Worm (Caenorhabditis elegans) whole organism, young adult: Measurements from ENCODE around the gene col-78.
A peak's percentile ranks its signal among the peaks of the same experiment; 100 is the strongest.

Source experiments
- B0019.2 ChIP-seq: fragments of 200-800 bp; sonication (Bioruptor generic); conservative IDR thresholded peaks from 2 replicates; pipeline ENCODE4 v1.3.6; 2022; ENCODE audit warnings: missing genetic modification reagents, missing genetic modification characterization, missing compliant biosample characterization
- F22D6.2 ChIP-seq: sonication (generic microtip); optimal IDR thresholded peaks from 2 replicates; lab custom pipeline; 2016; ENCODE audit warnings: mild to moderate bottlenecking, missing genetic modification characterization, missing compliant biosample characterization
- F57A8.1 ChIP-seq: fragments of 200-800 bp; sonication (Bioruptor generic); optimal IDR thresholded peaks from 2 replicates; lab custom pipeline; 2018; ENCODE audit warnings: mild to moderate bottlenecking, missing genetic modification characterization, moderate library complexity, missing compliant biosample characterization
- K11D2.4 ChIP-seq: fragments of 200-800 bp; sonication (Bioruptor generic); IDR thresholded peaks from 2 replicates; pipeline ENCODE4 v1.3.6; 2022; ENCODE audit warnings: missing genetic modification reagents, missing genetic modification characterization, missing compliant biosample characterization
- akir-1 ChIP-seq: fragments of 200-800 bp; sonication (Bioruptor generic); optimal IDR thresholded peaks from 2 replicates; lab custom pipeline; 2018; ENCODE audit warnings: mild to moderate bottlenecking, missing genetic modification characterization, moderate library complexity, missing compliant biosample characterization
- athp-1 ChIP-seq: sonication (generic microtip); optimal IDR thresholded peaks from 2 replicates; lab custom pipeline; 2017; ENCODE audit warnings: mild to moderate bottlenecking, missing genetic modification characterization, missing compliant biosample characterization
- attf-3 ChIP-seq: fragments of 200-800 bp; sonication (Bioruptor generic); conservative IDR thresholded peaks from 2 replicates; pipeline ENCODE4 v1.3.6; 2022; ENCODE audit warnings: missing genetic modification reagents, missing genetic modification characterization, missing compliant biosample characterization
- attf-5 ChIP-seq: fragments of 200-800 bp; sonication (Bioruptor generic); optimal IDR thresholded peaks from 2 replicates; lab custom pipeline; 2018; ENCODE audit warnings: mild to moderate bottlenecking, missing genetic modification characterization, missing compliant biosample characterization
- cebp-2 ChIP-seq: fragments of 200-800 bp; sonication (Bioruptor generic); IDR thresholded peaks from 2 replicates; pipeline ENCODE4 v1.3.6; 2022; ENCODE audit warnings: missing genetic modification characterization, missing compliant biosample characterization
- ceh-100 ChIP-seq: fragments of 200-800 bp; sonication (Bioruptor generic); IDR thresholded peaks from 2 replicates; pipeline ENCODE4 v1.3.6; 2022; ENCODE audit warnings: missing genetic modification reagents, missing genetic modification characterization, missing compliant biosample characterization
- ceh-27 ChIP-seq: fragments of 200-800 bp; sonication (Bioruptor generic); optimal IDR thresholded peaks from 2 replicates; lab custom pipeline; 2018; ENCODE audit warnings: mild to moderate bottlenecking, missing genetic modification characterization, moderate library complexity, missing compliant biosample characterization
- ceh-40 ChIP-seq: fragments of 200-800 bp; sonication (Bioruptor generic); IDR thresholded peaks from 2 replicates; pipeline ENCODE4 v1.3.6; 2022; ENCODE audit warnings: missing genetic modification characterization, missing compliant biosample characterization
- dpl-1 ChIP-seq: fragments of 150-350 bp; optimal IDR thresholded peaks from 2 replicates; lab custom pipeline; 2014; ENCODE audit warnings: missing biosample characterization, missing genetic modification reagents, missing genetic modification characterization
- egrh-3 ChIP-seq: fragments of 200-800 bp; sonication (Bioruptor generic); IDR thresholded peaks from 2 replicates; pipeline ENCODE4 v1.3.6; 2022; ENCODE audit warnings: missing genetic modification reagents, missing genetic modification characterization, missing compliant biosample characterization
- ekl-4 ChIP-seq: fragments of 200-800 bp; sonication (Bioruptor generic); IDR thresholded peaks from 2 replicates; pipeline ENCODE4 v1.3.6; 2022; ENCODE audit warnings: missing genetic modification reagents, missing genetic modification characterization, missing compliant biosample characterization
- fkh-3 ChIP-seq: sonication (generic microtip); optimal IDR thresholded peaks from 2 replicates; lab custom pipeline; 2016; ENCODE audit warnings: mild to moderate bottlenecking, missing genetic modification characterization, missing compliant biosample characterization
- lin-40 ChIP-seq: sonication (generic microtip); optimal IDR thresholded peaks from 2 replicates; lab custom pipeline; 2016; ENCODE audit warnings: missing genetic modification characterization, mild to moderate bottlenecking, missing compliant biosample characterization, missing genotype, missing genetic modification reagents
- lsl-1 ChIP-seq: fragments of 200-800 bp; sonication (Bioruptor generic); optimal IDR thresholded peaks from 2 replicates; lab custom pipeline; 2018; ENCODE audit warnings: mild to moderate bottlenecking, missing genetic modification characterization, moderate library complexity, missing compliant biosample characterization
- nfya-2 ChIP-seq: fragments of 200-800 bp; sonication (Bioruptor generic); IDR thresholded peaks from 2 replicates; pipeline ENCODE4 v1.3.6; 2022; ENCODE audit warnings: missing genetic modification reagents, missing genetic modification characterization, missing compliant biosample characterization
- nfyb-1 ChIP-seq: fragments of 200-800 bp; sonication (Bioruptor generic); IDR thresholded peaks from 2 replicates; pipeline ENCODE4 v1.3.6; 2022; ENCODE audit warnings: missing genetic modification reagents, missing genetic modification characterization, missing compliant biosample characterization
- nhr-80 ChIP-seq: sonication (generic microtip); optimal IDR thresholded peaks from 2 replicates; lab custom pipeline; 2016; ENCODE audit warnings: missing genetic modification characterization, missing compliant biosample characterization
- nhr-90 ChIP-seq: sonication (generic microtip); optimal IDR thresholded peaks from 2 replicates; lab custom pipeline; 2016; ENCODE audit warnings: missing genotype, mild to moderate bottlenecking, missing genetic modification characterization, missing compliant biosample characterization
- somi-1 ChIP-seq: fragments of 200-800 bp; sonication (Bioruptor generic); optimal IDR thresholded peaks from 2 replicates; lab custom pipeline; 2018; ENCODE audit warnings: mild to moderate bottlenecking, missing genetic modification characterization, missing compliant biosample characterization
- sptf-2 ChIP-seq: fragments of 200-800 bp; sonication (Bioruptor generic); optimal IDR thresholded peaks from 2 replicates; lab custom pipeline; 2018; ENCODE audit warnings: mild to moderate bottlenecking, missing genetic modification characterization, missing compliant biosample characterization
- tbp1 ChIP-seq: fragments of 200-800 bp; sonication (Bioruptor generic); optimal IDR thresholded peaks from 2 replicates; lab custom pipeline; 2018; ENCODE audit warnings: mild to moderate bottlenecking, missing genetic modification characterization, missing compliant biosample characterization
- tlf-1 ChIP-seq: fragments of 200-800 bp; sonication (Bioruptor generic); optimal IDR thresholded peaks from 2 replicates; lab custom pipeline; 2018; ENCODE audit warnings: mild to moderate bottlenecking, missing genetic modification characterization, missing compliant biosample characterization
- unc-62 ChIP-seq: fragments of 150-350 bp; optimal IDR thresholded peaks from 2 replicates; lab custom pipeline; 2014; ENCODE audit warnings: missing biosample characterization, missing genetic modification reagents, missing genetic modification characterization
- xnd-1 ChIP-seq: sonication (generic microtip); optimal IDR thresholded peaks from 2 replicates; lab custom pipeline; 2016; ENCODE audit warnings: missing genotype, missing genetic modification reagents, missing genetic modification characterization, missing compliant biosample characterization
- ztf-22 ChIP-seq: fragments of 200-800 bp; sonication (Bioruptor generic); optimal IDR thresholded peaks from 2 replicates; lab custom pipeline; 2018; ENCODE audit warnings: mild to moderate bottlenecking, missing genetic modification characterization, moderate library complexity, missing compliant biosample characterization

The col-78 gene

DNA sequence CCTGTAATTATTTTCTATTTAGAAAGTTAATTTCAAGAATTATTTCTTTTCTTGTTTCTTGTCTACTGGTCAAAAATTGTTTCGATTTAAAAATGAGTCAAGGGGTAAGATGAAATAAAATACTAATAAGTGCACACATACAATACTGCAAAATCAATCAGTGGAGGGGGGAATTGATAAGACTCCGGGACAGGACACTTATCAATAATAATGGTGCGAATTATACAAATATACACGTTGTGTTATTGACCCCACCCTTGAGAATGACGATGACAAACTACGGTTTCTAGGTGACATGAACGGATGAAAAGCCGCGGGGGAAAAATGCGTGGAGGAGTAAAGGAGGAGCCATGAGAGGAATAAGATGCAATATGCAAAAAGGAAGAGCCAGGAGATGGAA is 28.8 kb downstream of the col-78 start:
- no peak for TF ChIP-seq nfya-2
- TF ChIP-seq nhr-80 (tag; lab: Kevin White, UChicago) = peak; percentile 59

ce11 chrII:9185915-9186314 is 33.6 kb downstream of the col-78 start:
- TF ChIP-seq akir-1 (GFP tag; lab: Kevin White, UChicago) (no peak), tlf-1 (GFP tag; lab: Kevin White, UChicago) (no peak), nhr-90 (tag; lab: Kevin White, UChicago) (no peak), somi-1 (GFP tag; lab: Kevin White, UChicago) (no peak)

DNA sequence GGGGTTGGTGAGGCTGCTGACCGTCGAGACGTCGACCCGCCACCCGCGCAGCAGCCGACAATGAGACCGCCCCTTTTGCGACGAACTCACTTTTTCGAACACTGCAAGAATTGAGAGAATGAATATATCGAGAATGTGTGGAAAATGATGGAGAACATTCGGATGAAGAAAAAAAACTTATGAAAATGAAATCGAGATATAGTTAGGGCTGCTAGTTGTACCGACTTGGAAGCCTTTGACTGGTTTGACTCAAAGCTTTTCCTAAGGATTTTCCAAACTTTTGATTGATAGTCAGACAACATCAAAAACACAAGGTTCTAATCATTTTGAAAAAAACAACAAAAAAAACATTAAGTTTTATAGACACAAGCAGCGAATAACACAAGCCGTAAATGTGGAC is 36.0 kb downstream of the col-78 start, which contains the start of gene sym-2:
Gene sym-2 (minus strand): TSS at position 101 of the 400 bp plus-strand sequence.
- no peak for TF ChIP-seq ceh-100
- TF ChIP-seq egrh-3 (GFP tag; lab: Robert Waterston, UW) = no peak
- TF ChIP-seq xnd-1 (tag; lab: Kevin White, UChicago) = no peak
- TF ChIP-seq K11D2.4 (GFP tag; lab: Robert Waterston, UW) = no peak
- TF ChIP-seq lsl-1 (GFP tag; lab: Kevin White, UChicago) = no peak
- no peak for TF ChIP-seq athp-1 (tag; lab: Kevin White, UChicago)
- TF ChIP-seq dpl-1 = no peak

ce11 chrII:9189648-9190047 is 37.3 kb downstream of the col-78 start:
- no peak for TF ChIP-seq K11D2.4 (GFP tag; lab: Robert Waterston, UW)
- TF ChIP-seq akir-1 (GFP tag; lab: Kevin White, UChicago) = no peak
- no peak for TF ChIP-seq cebp-2 (GFP tag; lab: Robert Waterston, UW)
- no peak for TF ChIP-seq tbp1 (GFP tag; lab: Kevin White, UChicago)
- no peak for TF ChIP-seq ztf-22 (GFP tag; lab: Kevin White, UChicago)
- no peak for TF ChIP-seq ceh-27 (GFP tag; lab: Kevin White, UChicago)
- TF ChIP-seq F22D6.2 (tag; lab: Kevin White, UChicago) = no peak
- TF ChIP-seq ekl-4 = no peak
- no peak for TF ChIP-seq ceh-40 (GFP tag; lab: Robert Waterston, UW)
- no peak for TF ChIP-seq lin-40 (tag; lab: Kevin White, UChicago)
- no peak for TF ChIP-seq F57A8.1 (GFP tag; lab: Kevin White, UChicago)
- no peak for TF ChIP-seq nfyb-1 (GFP tag; lab: Robert Waterston, UW)
- TF ChIP-seq ceh-100 = no peak
- no peak for TF ChIP-seq sptf-2
- no peak for TF ChIP-seq athp-1 (tag; lab: Kevin White, UChicago)
- no peak for TF ChIP-seq fkh-3 (tag; lab: Kevin White, UChicago)
- TF ChIP-seq attf-3 = no peak

- TF ChIP-seq somi-1 (GFP tag; lab: Kevin White, UChicago) (no peak), ceh-40 (GFP tag; lab: Robert Waterston, UW) (0 out of 2 replicates have a peak, but pooled peaks have one; percentile 14), unc-62 (GFP tag; lab: Kevin White, UChicago) (no peak)
Measured at ce11 chrII:9190513-9191099, 38.3 kb downstream of the col-78 start.

- no peak for TF ChIP-seq B0019.2 (GFP tag; lab: Robert Waterston, UW)
- no peak for TF ChIP-seq attf-5 (GFP tag; lab: Kevin White, UChicago)
- no peak for TF ChIP-seq ekl-4
Measured at ce11 chrII:9194195-9194594, 41.9 kb downstream of the col-78 start, which contains the start of gene twk-4. Gene twk-4 (minus strand): TSS chrII:9194295.
